Worm (Caenorhabditis elegans) whole organism, dauer: ENCODE data around the gene npr-22.

Experiments used
- unc-62 ChIP-seq: sonication (generic microtip); optimal IDR thresholded peaks from 2 replicates; lab custom pipeline; 2017; ENCODE audit warnings: missing biosample characterization, missing genetic modification reagents, missing genetic modification characterization

The npr-22 gene

ce11 chrIV:8595767-8596166, 36.5 kb downstream of the npr-22 start, which contains the start of gene clec-181:
Gene clec-181, plus strand, starts transcription at chrIV:8596067.
- no peak for TF ChIP-seq unc-62 (GFP tag; lab: Kevin White, UChicago)

ce11 chrIV:8597504-8597903, 38.3 kb downstream of the npr-22 start:
- no peak for TF ChIP-seq unc-62 (GFP tag; lab: Kevin White, UChicago)

- TF ChIP-seq unc-62 (GFP tag; lab: Kevin White, UChicago) = no peak
Observed at ce11 chrIV:8600712-8601330, 41.6 kb downstream of the npr-22 start, which contains the start of gene Y59H11AR.4. Gene Y59H11AR.4, minus strand, starts transcription at chrIV:8600762.

ce11 chrIV:8602877-8603276, 43.6 kb downstream of the npr-22 start, which contains the start of gene Y59H11AR.10:
Gene Y59H11AR.10, plus strand, starts transcription at chrIV:8603177.
- no peak for TF ChIP-seq unc-62 (GFP tag; lab: Kevin White, UChicago)

- TF ChIP-seq unc-62 (GFP tag; lab: Kevin White, UChicago) = no peak
Observed at ce11 chrIV:8605217-8605616, 46.0 kb downstream of the npr-22 start.

- TF ChIP-seq unc-62 (GFP tag; lab: Kevin White, UChicago) = no peak
Observed at ce11 chrIV:8608204-8608603, 49.0 kb downstream of the npr-22 start.

- TF ChIP-seq unc-62 (GFP tag; lab: Kevin White, UChicago) = no peak
Observed at ce11 chrIV:8608934-8609333, 49.7 kb downstream of the npr-22 start, which contains the start of gene F42A9.6. Gene F42A9.6, plus strand, starts transcription at chrIV:8609234.

- TF ChIP-seq unc-62 (GFP tag; lab: Kevin White, UChicago) = no peak
Observed at ce11 chrIV:8611886-8612542, 52.8 kb downstream of the npr-22 start, which contains the start of the genes F42A9.17 and cyp-33E2. Gene F42A9.17, minus strand, starts transcription at chrIV:8611936. Gene cyp-33E2, plus strand, starts transcription at chrIV:8612334.
